Worm (Caenorhabditis elegans) whole organism, late embryonic: ENCODE measurements around the gene hpo-28.

Experiments used
- ceh-24 ChIP-seq: sonication (generic microtip); optimal IDR thresholded peaks from 2 replicates; lab custom pipeline; 2016; ENCODE audit warnings: mild to moderate bottlenecking, missing genetic modification characterization, missing compliant biosample characterization
- ceh-45 ChIP-seq: fragments of 200-800 bp; sonication (Bioruptor generic); IDR thresholded peaks from 2 replicates; pipeline ENCODE4 v1.3.6; 2022; ENCODE audit warnings: missing genetic modification reagents, missing genetic modification characterization, missing compliant biosample characterization
- elt-2 ChIP-seq: sonication (generic microtip); optimal IDR thresholded peaks from 2 replicates; lab custom pipeline; 2016; ENCODE audit warnings: missing genetic modification reagents, missing genetic modification characterization, missing compliant biosample characterization
- hlh-13 ChIP-seq: fragments of 200-800 bp; sonication (Bioruptor generic); optimal IDR thresholded peaks from 2 replicates; lab custom pipeline; 2018; ENCODE audit warnings: mild to moderate bottlenecking, missing genetic modification characterization, missing compliant biosample characterization
- zip-5 ChIP-seq: sonication (generic microtip); optimal IDR thresholded peaks from 2 replicates; lab custom pipeline; 2016; ENCODE audit warnings: missing genetic modification characterization, missing compliant biosample characterization

- TF ChIP-seq elt-2 (tag; lab: Kevin White, UChicago) (no peak), hlh-13 (no peak), ceh-45 (GFP tag; lab: Robert Waterston, UW) (no peak), zip-5 (tag; lab: Kevin White, UChicago) (no peak), ceh-24 (tag; lab: Kevin White, UChicago) (no peak)
Observed at ce11 chrIII:5674196-5674595, 34.9 kb downstream of the hpo-28 start.
